Fruit fly (Drosophila melanogaster) whole organism: Measurements from ENCODE around the gene Ets21C.

Experiments used
- CG8478 ChIP-seq: fragments of >200 bp; optimal IDR thresholded peaks from 2 replicates; lab custom pipeline; 2018; ENCODE audit warnings: inconsistent platforms
- Dll ChIP-seq: fragments of >200 bp; optimal IDR thresholded peaks from 2 replicates; lab custom pipeline; 2017
- EcR ChIP-seq, 2 experiments: fragments of >200 bp; optimal IDR thresholded peaks; 2 replicates each; lab custom pipeline; 2017; ENCODE audit warnings: missing biosample characterization in 2 of 2, missing genetic modification characterization in 2 of 2, missing genetic modification reagents in 2 of 2
- pan ChIP-seq: fragments of >200 bp; optimal IDR thresholded peaks from 2 replicates; lab custom pipeline; 2017
- psq ChIP-seq: fragments of >200 bp; optimal IDR thresholded peaks from 2 replicates; lab custom pipeline; 2017
- usp ChIP-seq: fragments of >200 bp; optimal IDR thresholded peaks from 2 replicates; lab custom pipeline; 2017; ENCODE audit warnings: missing biosample characterization, missing genetic modification characterization, mixed read lengths

Ets21C gene

DNA sequence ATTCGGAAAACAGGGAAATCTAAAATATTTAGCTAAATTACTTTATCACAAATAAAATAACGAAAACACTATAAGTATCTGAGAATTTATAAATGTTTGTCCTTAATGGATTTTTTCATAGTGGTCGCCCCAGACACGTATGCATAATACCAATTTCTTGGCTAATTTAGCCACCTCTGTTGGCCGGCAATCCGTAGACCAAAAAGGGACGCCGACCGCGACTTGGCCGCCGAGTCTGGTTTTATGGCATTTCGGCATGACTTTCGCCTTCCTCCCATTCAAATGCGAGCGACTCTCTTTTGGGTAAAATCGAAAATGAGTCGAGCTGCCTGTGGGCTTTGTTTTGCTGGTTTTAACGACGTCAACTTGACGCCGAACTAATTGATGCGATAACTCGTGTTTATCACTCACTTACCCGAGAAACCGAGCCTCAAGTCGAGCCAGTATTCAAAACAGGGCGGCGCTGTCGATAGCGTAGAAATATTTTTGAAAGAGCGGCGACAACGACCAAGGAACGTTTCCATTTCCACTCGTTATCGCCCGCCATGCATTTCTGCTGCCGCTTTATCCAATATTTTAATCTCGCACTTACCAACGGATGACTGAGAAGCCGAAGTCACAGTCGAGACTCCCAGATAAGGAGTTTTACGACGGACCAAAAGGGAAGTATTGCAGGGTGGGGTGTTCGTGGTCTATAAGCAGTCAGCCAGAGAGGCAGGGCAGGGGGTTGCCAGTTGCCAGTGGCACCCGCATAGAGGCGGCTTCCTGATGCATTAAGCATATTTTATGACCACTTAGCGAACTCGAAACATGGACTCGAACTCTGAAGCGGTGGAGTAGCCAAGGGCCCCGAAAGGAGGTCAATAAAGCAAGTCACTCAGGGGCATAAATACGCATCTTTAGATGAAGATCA is 33.5 kb downstream of the Ets21C start:
- TF ChIP-seq pan (lab: Kevin White, UChicago): no peak
- TF ChIP-seq psq: no peak

- no peak for TF ChIP-seq psq
- TF ChIP-seq EcR (GFP tag; optimal IDR thresholded peaks at IDR 0.05; lab: Kevin White, UChicago): no peak
- no peak for TF ChIP-seq usp (GFP tag; lab: Kevin White, UChicago)
- TF ChIP-seq pan (lab: Kevin White, UChicago): no peak
- no peak for TF ChIP-seq CG8478 (lab: Kevin White, UChicago)
- TF ChIP-seq Dll (lab: Kevin White, UChicago): no peak
Observed at dm6 chr2L:518620-518913, 34.2 kb downstream of the Ets21C start.

- TF ChIP-seq psq: no peak
- no peak for TF ChIP-seq EcR (GFP tag; optimal IDR thresholded peaks at IDR 0.05; lab: Kevin White, UChicago)
- no peak for TF ChIP-seq usp (GFP tag; lab: Kevin White, UChicago)
- no peak for TF ChIP-seq Dll (lab: Kevin White, UChicago)
- no peak for TF ChIP-seq CG8478 (lab: Kevin White, UChicago)
- no peak for TF ChIP-seq pan (lab: Kevin White, UChicago)
Observed at dm6 chr2L:517911-518619, 34.7 kb downstream of the Ets21C start.

DNA sequence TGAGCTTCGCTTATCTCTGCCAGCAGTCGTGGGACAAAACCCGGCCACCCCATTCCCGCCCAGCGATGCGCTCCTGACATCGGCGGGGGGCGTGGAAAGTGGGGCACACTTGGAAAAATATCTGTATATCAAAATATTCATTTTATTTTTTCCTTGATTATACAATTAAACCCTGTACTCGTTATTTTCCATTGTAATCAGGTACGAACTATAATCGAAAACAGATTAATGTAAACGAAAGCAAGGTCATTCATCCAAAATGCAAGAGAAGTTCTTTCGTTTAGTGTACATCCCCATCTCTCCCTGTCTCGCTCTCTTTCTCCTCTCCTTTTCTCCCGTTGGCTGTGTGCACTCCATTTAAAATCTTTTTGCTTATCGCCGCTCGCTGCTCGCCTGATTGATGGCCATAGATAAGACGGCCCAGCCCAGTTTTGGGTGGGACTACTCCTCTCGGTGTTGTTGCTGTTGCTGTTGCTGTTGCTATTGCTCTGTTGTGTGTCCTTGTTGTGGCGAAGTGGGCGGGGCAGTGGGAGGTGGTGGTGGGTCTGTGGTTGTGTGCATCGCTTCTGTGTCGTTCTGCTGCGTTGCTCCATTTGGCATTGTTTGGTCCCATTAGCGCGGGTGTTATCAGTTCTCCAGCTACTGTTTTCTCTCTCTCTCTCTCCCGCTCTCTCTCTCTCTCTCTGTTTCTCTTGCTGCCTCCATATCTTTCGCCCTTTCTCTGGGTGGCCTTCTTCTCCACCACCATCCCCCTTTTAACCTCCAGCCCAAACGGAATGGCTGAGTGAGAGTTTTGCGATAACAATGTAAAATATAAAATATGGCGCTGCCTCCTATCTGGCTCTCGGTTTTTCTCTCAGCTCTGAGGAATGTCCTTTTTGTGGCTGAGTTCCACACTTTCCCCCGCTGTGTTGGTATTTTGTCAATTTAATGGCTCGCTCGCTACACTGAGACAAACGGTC is 36.4 kb downstream of the Ets21C start:
- TF ChIP-seq pan (lab: Kevin White, UChicago) (no peak), CG8478 (lab: Kevin White, UChicago) (peak; percentile 14), Dll (lab: Kevin White, UChicago) (peak; percentile 87)

dm6 chr2L:514124-514818 is 38.5 kb downstream of the Ets21C start:
- TF ChIP-seq psq (no peak), EcR (GFP tag; optimal IDR thresholded peaks at IDR 0.05; lab: Kevin White, UChicago) (no peak), Dll (lab: Kevin White, UChicago) (no peak), usp (GFP tag; lab: Kevin White, UChicago) (no peak), CG8478 (lab: Kevin White, UChicago) (no peak), pan (lab: Kevin White, UChicago) (no peak)

DNA sequence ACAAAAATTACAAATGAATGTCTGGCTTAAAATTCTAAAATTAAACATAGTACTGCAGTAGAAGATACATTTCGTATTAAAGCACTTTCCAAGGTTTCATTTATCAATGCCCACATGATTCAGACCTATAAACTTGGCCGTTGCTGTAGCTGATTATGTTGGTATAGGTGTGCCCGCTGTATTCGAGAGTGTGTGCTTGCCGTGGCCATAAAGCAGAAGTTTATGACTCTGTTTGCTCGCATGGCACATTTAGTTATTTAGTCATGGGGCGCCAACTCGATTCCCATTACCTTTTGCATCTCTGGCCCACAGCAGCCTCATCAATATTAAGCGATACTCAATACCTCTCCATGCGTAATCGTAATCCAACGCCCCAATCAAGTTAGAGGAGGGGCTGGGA is 39.7 kb downstream of the Ets21C start:
- TF ChIP-seq usp (GFP tag; lab: Kevin White, UChicago): no peak
- TF ChIP-seq Dll (lab: Kevin White, UChicago): no peak
- TF ChIP-seq psq: no peak
- no peak for TF ChIP-seq pan (lab: Kevin White, UChicago)
- TF ChIP-seq EcR (GFP tag; optimal IDR thresholded peaks at IDR 0.05; lab: Kevin White, UChicago): no peak
- no peak for TF ChIP-seq CG8478 (lab: Kevin White, UChicago)

dm6 chr2L:512028-512427 is 40.7 kb downstream of the Ets21C start:
- TF ChIP-seq Dll (lab: Kevin White, UChicago) (no peak), EcR (GFP tag; optimal IDR thresholded peaks at IDR 0.05; lab: Kevin White, UChicago) (no peak)

DNA sequence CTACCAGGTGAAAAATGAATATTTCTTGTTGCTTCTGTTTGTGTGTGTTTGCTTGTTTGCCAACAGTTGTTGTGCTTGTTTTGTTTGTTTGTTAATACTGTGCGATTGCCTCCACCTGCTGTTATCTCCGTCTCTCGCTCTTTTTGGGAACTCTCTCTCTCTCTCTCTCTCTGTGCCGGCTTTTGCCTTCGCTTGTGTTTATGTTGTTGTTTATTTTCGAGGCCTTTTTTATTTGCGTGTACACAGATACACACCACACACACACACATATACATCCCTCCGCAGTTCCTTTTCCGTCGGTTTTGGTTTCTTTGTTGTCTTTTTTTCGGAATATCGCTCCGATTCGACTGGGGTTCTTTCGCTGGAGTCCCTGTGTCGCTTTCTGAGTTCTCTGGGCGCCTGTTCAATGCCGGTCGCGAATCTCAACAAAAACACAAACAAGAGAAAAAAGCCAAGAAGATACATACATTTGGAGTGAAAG is 42.1 kb downstream of the Ets21C start:
- TF ChIP-seq EcR (GFP tag; optimal IDR thresholded peaks at IDR 0.05; lab: Kevin White, UChicago) (no peak), psq (no peak), usp (GFP tag; lab: Kevin White, UChicago) (no peak), CG8478 (lab: Kevin White, UChicago) (no peak), Dll (lab: Kevin White, UChicago) (peak; percentile 44)

- no peak for TF ChIP-seq psq
- no peak for TF ChIP-seq usp (GFP tag; lab: Kevin White, UChicago)
- TF ChIP-seq CG8478 (lab: Kevin White, UChicago): no peak
Observed at dm6 chr2L:507169-507568, 45.6 kb downstream of the Ets21C start.

dm6 chr2L:506443-506842 is 46.3 kb downstream of the Ets21C start:
- TF ChIP-seq CG8478 (lab: Kevin White, UChicago) (no peak), EcR (GFP tag; optimal IDR thresholded peaks at IDR 0.05; lab: Kevin White, UChicago) (no peak), pan (lab: Kevin White, UChicago) (no peak), Dll (lab: Kevin White, UChicago) (no peak), psq (no peak)

dm6 chr2L:505009-505408 is 47.7 kb downstream of the Ets21C start:
- TF ChIP-seq psq: no peak
- TF ChIP-seq usp (GFP tag; lab: Kevin White, UChicago): no peak
- TF ChIP-seq pan (lab: Kevin White, UChicago): no peak
- no peak for TF ChIP-seq Dll (lab: Kevin White, UChicago)
- TF ChIP-seq EcR (GFP tag; optimal IDR thresholded peaks at IDR 0.05; lab: Kevin White, UChicago): no peak
- TF ChIP-seq CG8478 (lab: Kevin White, UChicago): no peak
